Worm (Caenorhabditis elegans): ENCODE measurements around the gene F18E3.11.

Gene F18E3.11

DNA sequence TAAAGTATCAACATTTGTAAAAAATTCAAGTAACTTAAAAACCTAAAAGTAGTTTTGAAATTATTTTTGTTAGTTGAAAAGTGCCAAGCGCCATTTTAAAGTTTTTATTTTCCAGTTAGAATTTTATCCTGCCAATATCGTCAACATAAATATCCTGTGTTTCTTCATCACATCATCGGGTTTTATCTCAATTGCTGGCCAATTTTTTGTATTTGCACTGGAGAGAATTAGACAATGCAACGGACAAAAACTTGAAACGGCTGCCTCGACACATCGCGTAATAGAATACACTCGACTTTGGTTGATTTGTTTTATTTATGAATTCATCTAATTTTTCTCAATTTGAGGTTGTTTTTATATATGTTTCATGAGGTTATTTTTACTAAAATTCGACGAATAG lies 41.7 kb downstream of the F18E3.11 start, which contains the start of gene F25E5.2:
Gene F25E5.2 (plus strand): TSS at position 301 of the 400 bp plus-strand sequence.
- TF ChIP-seq ceh-62 (tag; optimal IDR thresholded peaks at IDR 0.05) (no peak), hmg-1.1 (GFP tag; IDR thresholded peaks at IDR 0.05) (no peak), attf-4 (tag; optimal IDR thresholded peaks at IDR 0.05) (no peak), egl-43 (GFP tag; IDR thresholded peaks at IDR 0.05) (no peak), set-16 (GFP tag; IDR thresholded peaks at IDR 0.05) (no peak), sdz-12 (GFP tag; optimal IDR thresholded peaks at IDR 0.05) (no peak), pha-4 (GFP tag; IDR thresholded peaks at IDR 0.05) (no peak), pha-4 (tag; optimal IDR thresholded peaks at IDR 0.05) (no peak), daf-8 (GFP tag; IDR thresholded peaks at IDR 0.05) (no peak)

DNA sequence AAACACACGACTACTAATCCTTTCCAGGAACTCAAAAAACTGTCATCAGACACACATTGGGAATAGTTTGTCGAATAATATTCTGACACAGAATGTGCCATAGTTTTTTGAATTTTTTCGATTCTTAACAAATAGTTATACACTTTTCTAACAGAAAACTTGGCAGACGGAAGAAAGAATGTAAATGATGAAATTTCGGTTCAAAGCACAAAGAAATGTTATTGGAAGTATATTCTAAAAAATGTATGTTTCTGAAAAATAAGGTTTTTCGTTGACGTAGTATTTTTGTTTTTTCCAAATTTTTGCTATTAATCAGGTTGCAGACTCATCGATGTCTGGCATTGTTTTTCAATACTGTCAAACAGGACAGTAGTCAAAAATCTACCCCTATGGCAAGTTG lies 47.6 kb downstream of the F18E3.11 start, which contains the start of gene srh-92:
Gene srh-92 (minus strand): TSS at position 101 of the 400 bp plus-strand sequence.
- no peak for TF ChIP-seq lin-15B (tag; optimal IDR thresholded peaks at IDR 0.05)
- TF ChIP-seq nhr-10 (tag; optimal IDR thresholded peaks at IDR 0.05) = no peak
- TF ChIP-seq hlh-30 (tag; optimal IDR thresholded peaks at IDR 0.05; ENCODE audit: insufficient read depth) = no peak
- no peak for TF ChIP-seq zfp-3 (GFP tag; conservative IDR thresholded peaks at IDR 0.05)
- TF ChIP-seq Y5F2A.4 (GFP tag; optimal IDR thresholded peaks at IDR 0.05) = no peak
- no peak for TF ChIP-seq mdl-1 (tag; optimal IDR thresholded peaks at IDR 0.05)
- TF ChIP-seq nhr-6 (tag; optimal IDR thresholded peaks at IDR 0.05) = no peak
- no peak for TF ChIP-seq tag-97 (GFP tag; IDR thresholded peaks at IDR 0.05)
